Fruit fly (Drosophila melanogaster) whole organism: ENCODE measurements around the gene CG5455.

ENCODE experiments used
- CG8478 ChIP-seq: fragments of >200 bp; optimal IDR thresholded peaks from 2 replicates; lab custom pipeline; 2018; ENCODE audit warnings: inconsistent platforms
- Dll ChIP-seq: fragments of >200 bp; optimal IDR thresholded peaks from 2 replicates; lab custom pipeline; 2017
- EcR ChIP-seq, 2 experiments: fragments of >200 bp; optimal IDR thresholded peaks; 2 replicates each; lab custom pipeline; 2017; ENCODE audit warnings: missing biosample characterization in 2 of 2, missing genetic modification characterization in 2 of 2, missing genetic modification reagents in 2 of 2
- pan ChIP-seq: fragments of >200 bp; optimal IDR thresholded peaks from 2 replicates; lab custom pipeline; 2017
- psq ChIP-seq: fragments of >200 bp; optimal IDR thresholded peaks from 2 replicates; lab custom pipeline; 2017
- usp ChIP-seq: fragments of >200 bp; optimal IDR thresholded peaks from 2 replicates; lab custom pipeline; 2017; ENCODE audit warnings: missing biosample characterization, missing genetic modification characterization, mixed read lengths

The CG5455 gene

DNA sequence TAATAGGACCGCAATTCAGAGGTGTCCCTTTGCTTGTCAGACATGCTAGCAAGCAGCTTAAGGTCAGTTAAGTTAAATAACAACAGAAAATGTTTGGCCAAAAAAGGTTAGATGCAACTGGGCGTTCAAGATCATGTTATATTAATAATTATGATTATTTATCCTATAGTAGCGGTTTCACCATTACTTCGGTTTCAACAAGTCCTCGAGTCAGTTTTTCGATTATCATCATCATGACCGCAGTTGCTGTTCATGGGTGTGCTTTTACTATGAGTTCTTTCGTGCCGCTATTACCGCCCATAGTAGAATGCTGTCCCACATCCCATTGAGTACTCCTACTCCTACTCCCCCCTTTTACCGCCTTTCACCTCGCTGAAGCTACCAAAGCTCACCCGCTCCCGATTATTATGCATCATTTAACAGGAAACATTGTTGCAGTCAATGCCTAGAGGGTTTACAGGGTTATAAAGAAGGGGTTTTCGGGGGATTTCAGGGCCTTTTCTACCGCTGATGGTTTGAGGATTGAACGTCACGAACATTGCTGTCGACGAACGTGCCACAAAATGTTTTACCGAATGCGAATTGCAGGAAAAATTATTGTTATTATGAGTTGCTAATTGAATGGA is 24.0 kb downstream of the CG5455 start:
- TF ChIP-seq pan (lab: Kevin White, UChicago) (no peak), Dll (lab: Kevin White, UChicago) (no peak), CG8478 (lab: Kevin White, UChicago) (no peak), EcR (GFP tag; optimal IDR thresholded peaks at IDR 0.05; lab: Kevin White, UChicago) (no peak), usp (GFP tag; lab: Kevin White, UChicago) (no peak), psq (lab: Kevin White, UChicago) (no peak)

DNA sequence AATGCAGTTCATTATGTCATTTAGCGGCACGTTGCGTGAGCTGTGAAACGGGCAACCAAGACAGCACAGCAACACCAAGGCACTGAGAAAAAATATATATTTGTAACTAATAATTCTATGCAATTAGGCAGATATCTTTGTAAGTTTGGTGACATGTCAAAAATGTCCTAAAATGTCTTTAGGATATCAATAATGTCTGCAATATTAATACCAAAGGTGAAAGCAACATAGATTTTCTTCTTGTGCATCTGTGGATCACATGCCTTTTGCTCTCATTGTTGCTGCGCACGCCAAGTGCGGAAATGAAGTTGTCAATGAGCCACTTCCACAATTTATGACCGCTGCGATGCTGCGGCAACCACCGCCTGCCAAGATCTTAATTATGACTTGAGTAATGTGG is 28.1 kb downstream of the CG5455 start:
- TF ChIP-seq EcR (GFP tag; optimal IDR thresholded peaks at IDR 0.05; lab: Kevin White, UChicago) (no peak), psq (lab: Kevin White, UChicago) (no peak), Dll (lab: Kevin White, UChicago) (no peak), CG8478 (lab: Kevin White, UChicago) (no peak), pan (lab: Kevin White, UChicago) (no peak), usp (GFP tag; lab: Kevin White, UChicago) (no peak)

DNA sequence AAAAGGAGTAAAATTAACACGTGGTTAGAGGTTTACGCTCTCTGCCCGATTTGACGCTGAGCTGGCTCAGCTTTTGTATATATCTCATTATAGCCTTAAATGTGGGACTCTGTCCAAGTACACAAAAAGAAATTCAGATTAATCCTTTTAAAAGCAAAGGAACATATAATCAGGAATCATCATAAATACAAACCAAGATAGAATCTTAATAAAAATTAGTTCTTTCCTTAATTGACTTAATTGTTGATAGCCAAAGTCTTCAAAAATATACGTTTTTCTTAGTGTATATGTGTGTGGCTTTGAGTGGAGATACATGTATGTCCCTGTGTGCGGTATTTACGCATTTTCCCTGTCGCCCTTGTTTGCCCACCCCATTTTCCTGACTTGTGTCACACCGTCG is 32.9 kb downstream of the CG5455 start:
- TF ChIP-seq pan (lab: Kevin White, UChicago): no peak
- TF ChIP-seq Dll (lab: Kevin White, UChicago): no peak

DNA sequence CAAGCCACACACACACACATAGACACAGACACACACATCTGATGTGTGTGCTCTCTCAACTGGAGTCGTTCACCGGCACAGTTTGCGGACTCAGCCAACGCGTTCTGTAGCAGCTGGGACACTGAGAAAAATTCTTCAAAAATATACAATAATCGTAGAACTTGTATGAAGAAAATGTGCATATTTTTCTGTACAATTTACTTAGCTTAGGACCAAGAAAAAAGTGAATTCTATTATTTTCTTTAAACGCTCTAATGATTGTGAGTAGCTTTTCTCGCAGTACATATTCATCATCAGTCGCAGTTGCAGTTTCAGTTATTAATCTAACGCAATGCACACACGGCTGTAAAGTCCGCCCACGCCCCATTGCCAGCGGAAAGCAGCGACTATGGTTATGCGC is 35.0 kb downstream of the CG5455 start:
- no peak for TF ChIP-seq EcR (GFP tag; optimal IDR thresholded peaks at IDR 0.05; lab: Kevin White, UChicago)
- no peak for TF ChIP-seq pan (lab: Kevin White, UChicago)
- TF ChIP-seq Dll (lab: Kevin White, UChicago): no peak
- TF ChIP-seq psq (lab: Kevin White, UChicago): no peak
- TF ChIP-seq CG8478 (lab: Kevin White, UChicago): no peak
- TF ChIP-seq usp (GFP tag; lab: Kevin White, UChicago): no peak

DNA sequence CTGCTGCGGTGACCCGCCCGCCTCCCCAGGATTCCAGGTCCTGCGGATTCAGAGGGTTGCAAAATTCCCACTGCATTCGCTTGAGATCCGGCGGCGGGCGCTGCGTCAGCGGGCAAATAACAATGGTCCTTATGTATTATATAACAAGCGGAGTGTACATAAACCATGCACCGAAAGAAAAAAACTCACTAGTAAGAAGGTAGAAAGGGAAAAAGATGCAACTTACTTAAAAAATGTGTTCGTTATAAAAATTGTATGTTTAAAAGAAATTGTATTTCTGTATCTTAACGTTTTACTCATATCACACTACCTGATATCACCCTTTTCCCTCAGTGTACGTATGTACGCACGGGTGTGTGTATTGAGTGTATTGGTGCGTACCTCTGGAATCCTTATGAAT is 37.8 kb downstream of the CG5455 start:
- TF ChIP-seq EcR (GFP tag; optimal IDR thresholded peaks at IDR 0.05; lab: Kevin White, UChicago) (no peak), psq (lab: Kevin White, UChicago) (no peak), usp (GFP tag; lab: Kevin White, UChicago) (no peak), pan (lab: Kevin White, UChicago) (no peak), CG8478 (lab: Kevin White, UChicago) (no peak), Dll (lab: Kevin White, UChicago) (no peak)

DNA sequence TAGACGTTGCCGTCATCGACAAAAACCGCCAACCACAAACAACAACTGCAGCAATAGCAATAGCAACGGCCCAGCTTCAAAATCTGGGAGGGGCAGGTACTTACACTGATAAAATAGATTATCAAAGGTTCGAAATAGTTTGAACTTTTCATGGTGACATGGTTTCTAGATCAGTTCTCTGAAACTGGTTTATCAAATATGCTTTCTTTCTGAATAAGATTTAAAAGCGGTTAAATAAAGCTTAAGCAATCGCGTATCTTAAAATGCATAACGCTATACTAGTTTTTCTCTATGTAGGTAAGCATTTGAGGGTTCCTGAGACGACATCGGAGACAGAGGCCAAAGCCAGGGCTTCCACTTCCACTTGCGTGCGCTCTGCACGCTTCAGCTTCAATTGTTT is 39.0 kb downstream of the CG5455 start:
- TF ChIP-seq psq (lab: Kevin White, UChicago) (no peak), Dll (lab: Kevin White, UChicago) (no peak)

DNA sequence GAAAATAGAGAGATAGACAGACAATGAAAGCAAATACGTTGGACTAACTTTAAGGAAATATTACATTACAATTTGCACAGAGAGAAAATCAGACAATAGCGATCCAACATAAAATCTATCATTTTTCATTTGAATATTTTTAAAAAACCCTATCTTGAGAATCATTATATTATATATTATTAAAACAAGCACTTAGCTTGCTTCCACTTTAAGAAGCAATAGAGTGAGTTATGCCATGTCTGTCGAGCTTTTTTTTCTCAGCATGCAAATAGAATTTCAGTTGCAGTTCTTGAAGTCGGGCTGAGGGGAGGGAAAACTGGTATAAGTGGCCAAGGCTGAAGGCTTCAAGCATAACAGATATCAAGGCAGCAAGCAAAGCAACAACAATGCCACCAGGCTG is 40.7 kb downstream of the CG5455 start:
- TF ChIP-seq EcR (GFP tag; optimal IDR thresholded peaks at IDR 0.05; lab: Kevin White, UChicago) (no peak), pan (lab: Kevin White, UChicago) (no peak), CG8478 (lab: Kevin White, UChicago) (no peak), usp (GFP tag; lab: Kevin White, UChicago) (no peak), Dll (lab: Kevin White, UChicago) (no peak), psq (lab: Kevin White, UChicago) (no peak)

DNA sequence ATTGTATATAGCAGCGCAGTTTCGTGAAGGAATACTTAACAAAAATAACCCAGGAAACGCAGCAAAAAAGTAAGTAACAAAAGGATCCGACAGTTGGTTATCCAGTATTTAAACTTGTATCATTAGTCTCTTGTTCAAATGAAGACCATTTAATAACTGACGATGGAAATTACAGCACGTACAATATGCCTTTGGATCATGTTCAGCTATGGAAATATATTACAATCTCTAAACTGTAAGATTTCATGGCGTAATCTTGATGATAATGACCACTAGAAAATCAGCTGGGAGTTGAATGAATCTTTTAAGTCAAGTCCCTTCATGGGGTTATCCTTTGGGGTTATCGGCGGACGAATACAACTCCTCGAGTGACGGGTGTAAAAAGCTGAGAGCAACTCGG is 41.6 kb downstream of the CG5455 start:
- TF ChIP-seq EcR (GFP tag; optimal IDR thresholded peaks at IDR 0.05; lab: Kevin White, UChicago) (no peak), pan (lab: Kevin White, UChicago) (no peak), psq (lab: Kevin White, UChicago) (no peak), usp (GFP tag; lab: Kevin White, UChicago) (no peak), Dll (lab: Kevin White, UChicago) (no peak), CG8478 (lab: Kevin White, UChicago) (no peak)

DNA sequence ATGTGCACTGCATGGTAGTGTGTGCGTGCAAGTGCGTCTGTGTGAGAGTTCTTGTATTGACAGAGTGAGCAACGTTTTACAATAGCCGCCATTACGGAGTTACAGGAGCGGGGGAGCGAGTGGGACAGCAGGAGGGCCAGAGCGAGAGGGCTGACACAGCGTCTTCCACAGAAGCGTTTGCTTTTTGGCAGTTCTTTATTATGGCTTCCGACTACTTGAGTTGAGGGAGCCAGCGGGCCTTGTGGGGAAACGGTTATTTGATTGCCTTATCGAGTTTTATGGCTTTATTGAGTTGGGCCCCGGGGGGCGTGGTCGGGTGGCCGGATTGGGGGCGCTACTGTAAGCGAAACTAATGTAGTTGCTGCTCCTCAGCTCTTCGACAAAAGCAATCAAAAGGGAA is 42.0 kb downstream of the CG5455 start:
- TF ChIP-seq usp (GFP tag; lab: Kevin White, UChicago) (no peak), pan (lab: Kevin White, UChicago) (no peak), EcR (GFP tag; optimal IDR thresholded peaks at IDR 0.05; lab: Kevin White, UChicago) (no peak), Dll (lab: Kevin White, UChicago) (no peak), psq (lab: Kevin White, UChicago) (no peak), CG8478 (lab: Kevin White, UChicago) (no peak)

DNA sequence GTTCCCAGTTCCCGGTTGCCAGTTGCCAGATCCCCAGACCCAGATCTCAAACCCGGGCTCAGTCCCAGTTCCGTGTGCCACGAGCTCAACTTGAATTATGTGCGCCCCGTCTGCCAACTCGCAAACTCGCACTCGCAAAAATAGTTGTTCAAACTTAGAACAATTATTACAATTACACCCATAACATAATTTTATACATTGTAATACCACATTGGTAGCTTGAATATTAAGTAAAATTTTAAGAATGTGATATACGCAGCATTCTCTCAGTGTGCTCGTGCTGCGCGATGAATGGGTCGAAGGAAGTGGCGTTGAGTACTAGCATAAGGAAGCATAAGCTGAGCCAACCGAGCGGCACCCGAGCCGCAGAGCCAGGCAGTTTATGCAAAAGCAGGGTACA is 46.5 kb downstream of the CG5455 start:
- TF ChIP-seq pan (lab: Kevin White, UChicago): no peak
- no peak for TF ChIP-seq Dll (lab: Kevin White, UChicago)
- TF ChIP-seq psq (lab: Kevin White, UChicago): no peak
- TF ChIP-seq EcR (GFP tag; optimal IDR thresholded peaks at IDR 0.05; lab: Kevin White, UChicago): no peak
- TF ChIP-seq CG8478 (lab: Kevin White, UChicago): no peak
- no peak for TF ChIP-seq usp (GFP tag; lab: Kevin White, UChicago)
